Fruit fly (Drosophila melanogaster) whole organism, embryonic: ENCODE measurements around the gene CG12171.
A peak's percentile ranks its signal among the peaks of the same experiment; 100 is the strongest.

ENCODE experiments used
- Atf6 ChIP-seq: fragments of 200-800 bp; sonication (Bioruptor generic); IDR thresholded peaks from 2 replicates; pipeline ENCODE4 v1.3.6; 2022; ENCODE audit warnings: missing biosample characterization, missing genetic modification characterization
- BEAF-32 ChIP-seq: fragments of 200-800 bp; sonication (Bioruptor generic); optimal IDR thresholded peaks from 3 replicates; lab custom pipeline; 2017; ENCODE audit warnings: missing biosample characterization, missing genetic modification characterization, mild to moderate bottlenecking, moderate library complexity, missing genetic modification reagents
- CG10274 ChIP-seq: fragments of 200-800 bp; sonication (Bioruptor generic); optimal IDR thresholded peaks from 3 replicates; lab custom pipeline; 2017; ENCODE audit warnings: missing biosample characterization, mild to moderate bottlenecking, missing genetic modification characterization
- CG10321 ChIP-seq: fragments of 200-800 bp; sonication (Bioruptor generic); IDR thresholded peaks from 2 replicates; pipeline ENCODE4 v1.3.6; 2022; ENCODE audit warnings: missing biosample characterization, missing genetic modification characterization
- CG11696 ChIP-seq: fragments of 200-800 bp; sonication (Bioruptor generic); IDR thresholded peaks from 2 replicates; pipeline ENCODE4 v1.3.6; 2022; ENCODE audit warnings: missing biosample characterization, missing genetic modification characterization
- CG12104 ChIP-seq: fragments of 200-800 bp; sonication (Bioruptor generic); optimal IDR thresholded peaks from 3 replicates; lab custom pipeline; 2016; ENCODE audit warnings: missing biosample characterization, missing genetic modification characterization
- CG13123 ChIP-seq: fragments of 200-800 bp; sonication (Bioruptor generic); optimal IDR thresholded peaks from 2 replicates; lab custom pipeline; 2016; ENCODE audit warnings: missing biosample characterization, missing genetic modification characterization
- CG14014 ChIP-seq: fragments of 200-800 bp; sonication (Bioruptor generic); IDR thresholded peaks from 2 replicates; pipeline ENCODE4 v1.3.6; 2022; ENCODE audit warnings: missing biosample characterization, missing genetic modification characterization
- CG15601 ChIP-seq: fragments of 200-800 bp; sonication (Bioruptor generic); optimal IDR thresholded peaks from 3 replicates; lab custom pipeline; 2019; ENCODE audit warnings: missing biosample characterization, mild to moderate bottlenecking, missing genetic modification characterization, moderate library complexity
- CG18262 ChIP-seq: fragments of 200-800 bp; optimal IDR thresholded peaks from 3 replicates; lab custom pipeline; 2019; ENCODE audit warnings: missing biosample characterization, mild to moderate bottlenecking, missing genetic modification characterization, moderate library complexity
- CG18476 ChIP-seq: fragments of 200-800 bp; sonication (Bioruptor generic); optimal IDR thresholded peaks from 2 replicates; lab custom pipeline; 2016; ENCODE audit warnings: missing biosample characterization, mild to moderate bottlenecking, missing genetic modification characterization
- CG3281 ChIP-seq: fragments of 200-800 bp; sonication (Bioruptor generic); optimal IDR thresholded peaks from 3 replicates; lab custom pipeline; 2017; ENCODE audit warnings: missing biosample characterization, mild to moderate bottlenecking, missing genetic modification characterization
- CG33557 ChIP-seq: fragments of 200-800 bp; sonication (Bioruptor generic); optimal IDR thresholded peaks from 2 replicates; lab custom pipeline; 2019; ENCODE audit warnings: missing biosample characterization, mild to moderate bottlenecking, missing genetic modification characterization, moderate library complexity
- CG4730 ChIP-seq: fragments of 200-800 bp; sonication (Bioruptor generic); IDR thresholded peaks from 2 replicates; pipeline ENCODE4 v1.3.6; 2022; ENCODE audit warnings: missing biosample characterization, missing genetic modification characterization
- CG7372 ChIP-seq: fragments of 200-800 bp; sonication (Bioruptor generic); IDR thresholded peaks from 2 replicates; pipeline ENCODE4 v1.3.6; 2022; ENCODE audit warnings: missing biosample characterization, missing genetic modification characterization
- CG7963 ChIP-seq: fragments of 200-800 bp; sonication (Bioruptor generic); IDR thresholded peaks from 3 replicates; pipeline ENCODE4 v1.3.6; 2022; ENCODE audit warnings: missing biosample characterization, missing genetic modification characterization; ENCODE audit not compliant: partially characterized antibody
- D19B ChIP-seq: fragments of 200-800 bp; sonication (Bioruptor generic); optimal IDR thresholded peaks from 2 replicates; lab custom pipeline; 2017; ENCODE audit warnings: missing biosample characterization, mild to moderate bottlenecking, missing genetic modification characterization
- Deaf1 ChIP-seq: fragments of 200-800 bp; optimal IDR thresholded peaks from 3 replicates; lab custom pipeline; 2019; ENCODE audit warnings: missing biosample characterization, mild to moderate bottlenecking, missing genetic modification characterization, moderate library complexity
- Dek ChIP-seq: fragments of 200-800 bp; sonication (Bioruptor generic); optimal IDR thresholded peaks from 3 replicates; lab custom pipeline; 2019; ENCODE audit warnings: missing biosample characterization, mild to moderate bottlenecking, missing genetic modification characterization, moderate library complexity
- Dip3 ChIP-seq: fragments of 200-800 bp; sonication (Bioruptor generic); optimal IDR thresholded peaks from 3 replicates; lab custom pipeline; 2016; ENCODE audit warnings: missing biosample characterization, missing genetic modification characterization
- Dref ChIP-seq: fragments of 200-800 bp; sonication (Bioruptor generic); IDR thresholded peaks from 2 replicates; pipeline ENCODE4 v1.3.6; 2022; ENCODE audit warnings: missing biosample characterization, missing genetic modification characterization
- HLHmδ ChIP-seq: fragments of 200-800 bp; sonication (Bioruptor generic); optimal IDR thresholded peaks from 2 replicates; lab custom pipeline; 2018; ENCODE audit warnings: missing biosample characterization, mild to moderate bottlenecking, missing genetic modification characterization, moderate library complexity
- HmgD ChIP-seq: fragments of 200-800 bp; sonication (Bioruptor generic); optimal IDR thresholded peaks from 3 replicates; lab custom pipeline; 2016; ENCODE audit warnings: missing biosample characterization, missing genetic modification characterization
- Hmr ChIP-seq: fragments of 200-800 bp; sonication (Bioruptor generic); optimal IDR thresholded peaks from 3 replicates; lab custom pipeline; 2017; ENCODE audit warnings: mild to moderate bottlenecking, missing biosample characterization, missing genetic modification reagents, missing genetic modification characterization
- NK7.1 ChIP-seq: fragments of 200-800 bp; sonication (Bioruptor generic); optimal IDR thresholded peaks from 3 replicates; lab custom pipeline; 2016; ENCODE audit warnings: missing biosample characterization, missing genetic modification characterization
- Trl ChIP-seq, 3 experiments: fragments of >200 bp in 2 of 3; fragments of 200-800 bp in 1 of 3; sonication (Bioruptor generic) in 1 of 3; optimal IDR thresholded peaks; 2 replicates in 1 of 3; 3 replicates in 2 of 3; lab custom pipeline; 2016 to 2017; ENCODE audit warnings: missing biosample characterization in 1 of 3, missing genetic modification characterization in 1 of 3
- Usf ChIP-seq: fragments of 200-800 bp; sonication (Bioruptor generic); optimal IDR thresholded peaks from 2 replicates; lab custom pipeline; 2017; ENCODE audit warnings: missing genotype, missing biosample characterization, missing genetic modification characterization
- YL-1 ChIP-seq: fragments of 200-800 bp; sonication (Bioruptor generic); optimal IDR thresholded peaks from 3 replicates; lab custom pipeline; 2017; ENCODE audit warnings: missing biosample characterization, mild to moderate bottlenecking, missing genetic modification characterization
- amos ChIP-seq: fragments of 200-800 bp; sonication (Bioruptor generic); IDR thresholded peaks from 2 replicates; pipeline ENCODE4 v1.3.6; 2022; ENCODE audit warnings: missing biosample characterization, missing genetic modification characterization; ENCODE audit not compliant: partially characterized antibody
- btn ChIP-seq: fragments of 200-800 bp; sonication (Bioruptor generic); optimal IDR thresholded peaks from 2 replicates; lab custom pipeline; 2016; ENCODE audit warnings: missing biosample characterization, missing genetic modification characterization
- croc ChIP-seq: fragments of 200-800 bp; sonication (Bioruptor generic); conservative IDR thresholded peaks from 3 replicates; pipeline ENCODE4 v1.3.6; 2022; ENCODE audit warnings: missing biosample characterization, missing genetic modification characterization
- fd102C ChIP-seq: fragments of 200-800 bp; sonication (Bioruptor generic); optimal IDR thresholded peaks from 2 replicates; lab custom pipeline; 2018; ENCODE audit warnings: missing biosample characterization, mild to moderate bottlenecking, missing genetic modification characterization, moderate library complexity
- gcm2 ChIP-seq: fragments of 200-800 bp; sonication (Bioruptor generic); optimal IDR thresholded peaks from 2 replicates; lab custom pipeline; 2016; ENCODE audit warnings: missing biosample characterization, missing genetic modification characterization
- hth ChIP-seq: fragments of >200 bp; optimal IDR thresholded peaks from 2 replicates; lab custom pipeline; 2017; ENCODE audit warnings: inconsistent platforms
- jumu ChIP-seq: fragments of 200-800 bp; sonication (Bioruptor generic); optimal IDR thresholded peaks from 3 replicates; lab custom pipeline; 2016; ENCODE audit warnings: missing biosample characterization, missing genetic modification characterization
- lab ChIP-seq: fragments of 200-800 bp; sonication (Bioruptor generic); optimal IDR thresholded peaks from 3 replicates; lab custom pipeline; 2017; ENCODE audit warnings: missing biosample characterization, missing genetic modification characterization, mild to moderate bottlenecking, moderate library complexity, missing genetic modification reagents
- lilli ChIP-seq: fragments of 200-800 bp; sonication (Bioruptor generic); optimal IDR thresholded peaks from 3 replicates; lab custom pipeline; 2016; ENCODE audit warnings: missing biosample characterization, missing genetic modification characterization
- luna ChIP-seq: fragments of 200-800 bp; sonication (Bioruptor generic); optimal IDR thresholded peaks from 2 replicates; lab custom pipeline; 2016; ENCODE audit warnings: missing biosample characterization, missing genetic modification characterization
- oc ChIP-seq: fragments of 200-800 bp; sonication (Bioruptor generic); optimal IDR thresholded peaks from 2 replicates; lab custom pipeline; 2018; ENCODE audit warnings: missing biosample characterization, mild to moderate bottlenecking, missing genetic modification characterization, moderate library complexity
- pho ChIP-seq: fragments of 200-800 bp; sonication (Bioruptor generic); optimal IDR thresholded peaks from 2 replicates; lab custom pipeline; 2016; ENCODE audit warnings: missing biosample characterization, missing genetic modification characterization
- psq ChIP-seq: fragments of 200-800 bp; sonication (Bioruptor generic); optimal IDR thresholded peaks from 2 replicates; lab custom pipeline; 2017; ENCODE audit warnings: missing biosample characterization, missing genetic modification characterization
- pum ChIP-seq: fragments of 200-800 bp; sonication (Bioruptor generic); optimal IDR thresholded peaks from 2 replicates; lab custom pipeline; 2016; ENCODE audit warnings: missing biosample characterization, missing genetic modification characterization
- row ChIP-seq: fragments of 200-800 bp; sonication (Bioruptor generic); IDR thresholded peaks from 3 replicates; pipeline ENCODE4 v1.3.6; 2022; ENCODE audit warnings: missing biosample characterization, missing genetic modification characterization
- stwl ChIP-seq: fragments of 200-800 bp; sonication (Bioruptor generic); optimal IDR thresholded peaks from 3 replicates; lab custom pipeline; 2018; ENCODE audit warnings: missing biosample characterization, mild to moderate bottlenecking, missing genetic modification characterization, moderate library complexity
- ttk ChIP-seq: fragments of 200-800 bp; sonication (Bioruptor generic); IDR thresholded peaks from 2 replicates; pipeline ENCODE4 v2.1.2; 2022; ENCODE audit warnings: missing biosample characterization, missing genetic modification characterization
- twi ChIP-seq: fragments of 200-800 bp; optimal IDR thresholded peaks from 2 replicates; lab custom pipeline; 2019; ENCODE audit warnings: missing biosample characterization, mild to moderate bottlenecking, missing genetic modification characterization, moderate library complexity
- usp ChIP-seq: fragments of >200 bp; optimal IDR thresholded peaks from 2 replicates; lab custom pipeline; 2017; ENCODE audit warnings: missing biosample characterization, missing genetic modification characterization
- wek ChIP-seq: fragments of 200-800 bp; sonication (Bioruptor generic); optimal IDR thresholded peaks from 3 replicates; lab custom pipeline; 2018; ENCODE audit warnings: missing biosample characterization, mild to moderate bottlenecking, missing genetic modification characterization, moderate library complexity
- wor ChIP-seq: fragments of 200-800 bp; sonication (Bioruptor generic); IDR thresholded peaks from 2 replicates; pipeline ENCODE4 v1.3.6; 2022; ENCODE audit warnings: missing biosample characterization, missing genetic modification characterization

Gene CG12171

dm6 chr3R:5624115-5624878 is 9.1 kb upstream of the CG12171 start, which contains the start of the genes Dph4, Spec2 and RpL13A (continued):
- TF ChIP-seq Dref (GFP tag; lab: Robert Waterston, UW) (no peak), Usf (peak; percentile 90), row (GFP tag; lab: Robert Waterston, UW) (no peak), CG33557 (peak; percentile 91), wek (GFP tag; lab: Kevin White, UChicago) (peak; percentile 95), CG4730 (GFP tag; lab: Robert Waterston, UW) (no peak), Dip3 (GFP tag; lab: Kevin White, UChicago) (peak; percentile 89), CG7372 (GFP tag; lab: Robert Waterston, UW) (no peak), btn (GFP tag; lab: Kevin White, UChicago) (peak; percentile 93), Trl (optimal IDR thresholded peaks at IDR 0.05; lab: Kevin White, UChicago) (no peak), Trl (GFP tag; optimal IDR thresholded peaks at IDR 0.05; lab: Kevin White, UChicago) (peak; percentile 94), oc (tag; lab: Kevin White, UChicago) (peak; percentile 80), CG13123 (peak; percentile 85), D19B (GFP tag; lab: Kevin White, UChicago) (peak; percentile 86), usp (GFP tag; lab: Kevin White, UChicago) (no peak), twi (tag; lab: Kevin White, UChicago) (peak; percentile 82), Hmr (GFP tag; lab: Kevin White, UChicago) (peak; percentile 98), CG11696 (GFP tag; lab: Robert Waterston, UW) (no peak), HmgD (peak; percentile 86), CG3281 (GFP tag; lab: Kevin White, UChicago) (peak; percentile 96), BEAF-32 (GFP tag; lab: Kevin White, UChicago) (peak; percentile 99), CG14014 (GFP tag; lab: Robert Waterston, UW) (no peak), gcm2 (peak; percentile 88), CG15601 (peak; percentile 90), lab (GFP tag; lab: Kevin White, UChicago) (peak; percentile 98), CG7963 (no peak), pum (peak; percentile 69), pho (GFP tag; lab: Kevin White, UChicago) (peak; percentile 93), Dek (tag; lab: Kevin White, UChicago) (peak; percentile 81), luna (GFP tag; lab: Kevin White, UChicago) (peak; percentile 93), Deaf1 (peak; percentile 69), jumu (GFP tag; lab: Kevin White, UChicago) (peak; percentile 81), CG18262 (tag; lab: Kevin White, UChicago) (peak; percentile 82), CG12104 (GFP tag; lab: Kevin White, UChicago) (peak; percentile 96), fd102C (GFP tag; lab: Kevin White, UChicago) (peak; percentile 87), croc (peak; percentile 54; the same call in 2 of the 3 replicates), wor (GFP tag; lab: Robert Waterston, UW) (no peak), Atf6 (GFP tag; lab: Robert Waterston, UW) (no peak), NK7.1 (GFP tag; lab: Kevin White, UChicago) (peak; percentile 90), psq (GFP tag; lab: Kevin White, UChicago) (peak; percentile 81), lilli (peak; percentile 87), HLHmδ (GFP tag; lab: Kevin White, UChicago) (peak; percentile 100), hth (lab: Kevin White, UChicago) (no peak), YL-1 (GFP tag; lab: Kevin White, UChicago) (peak; percentile 99), stwl (tag; lab: Kevin White, UChicago) (peak; percentile 75), CG18476 (GFP tag; lab: Kevin White, UChicago) (peak; percentile 74), CG10274 (GFP tag; lab: Kevin White, UChicago) (peak; percentile 87), amos (no peak), ttk (GFP tag; lab: Robert Waterston, UW) (no peak), CG10321 (GFP tag; lab: Robert Waterston, UW) (no peak)
